Worm (Caenorhabditis elegans) whole organism, L2 larva: Measurements from ENCODE around the gene F19G12.4.

Source experiments
- C34F6.9 ChIP-seq: fragments of 150-350 bp; optimal IDR thresholded peaks from 2 replicates; lab custom pipeline; 2014; ENCODE audit warnings: missing biosample characterization, missing genetic modification characterization
- F13H6.1 ChIP-seq: sonication (generic microtip); optimal IDR thresholded peaks from 2 replicates; lab custom pipeline; 2016; ENCODE audit warnings: missing genetic modification characterization, missing compliant biosample characterization
- R02D3.7 ChIP-seq: fragments of 150-350 bp; optimal IDR thresholded peaks from 2 replicates; lab custom pipeline; 2014; ENCODE audit warnings: missing biosample characterization, missing genetic modification characterization
- aly-2 ChIP-seq: fragments of 150-350 bp; optimal IDR thresholded peaks from 2 replicates; lab custom pipeline; 2014; ENCODE audit warnings: missing biosample characterization, missing genetic modification characterization
- ama-1 ChIP-seq: fragments of 150-350 bp; optimal IDR thresholded peaks from 2 replicates; lab custom pipeline; 2018; ENCODE audit warnings: inconsistent platforms
- ceh-16 ChIP-seq: fragments of 150-350 bp; optimal IDR thresholded peaks from 2 replicates; lab custom pipeline; 2014; ENCODE audit warnings: missing biosample characterization, missing genetic modification characterization
- ceh-82 ChIP-seq: fragments of 150-350 bp; optimal IDR thresholded peaks from 2 replicates; lab custom pipeline; 2014; ENCODE audit warnings: missing biosample characterization, missing genetic modification characterization
- crh-2 ChIP-seq: sonication (generic microtip); optimal IDR thresholded peaks from 2 replicates; lab custom pipeline; 2017; ENCODE audit warnings: missing biosample characterization, missing genetic modification characterization
- dmd-4 ChIP-seq: sonication (generic microtip); optimal IDR thresholded peaks from 2 replicates; lab custom pipeline; 2017; ENCODE audit warnings: missing biosample characterization, missing genetic modification characterization
- elt-1 ChIP-seq: fragments of 150-350 bp; optimal IDR thresholded peaks from 2 replicates; lab custom pipeline; 2014; ENCODE audit warnings: missing biosample characterization, missing genetic modification characterization
- fos-1 ChIP-seq: fragments of 150-350 bp; optimal IDR thresholded peaks from 2 replicates; lab custom pipeline; 2014; ENCODE audit warnings: missing biosample characterization, missing genetic modification characterization
- gmeb-1 ChIP-seq: fragments of 150-350 bp; optimal IDR thresholded peaks from 2 replicates; lab custom pipeline; 2014; ENCODE audit warnings: missing biosample characterization, missing genetic modification characterization
- lin-13 ChIP-seq: fragments of 150-350 bp; optimal IDR thresholded peaks from 2 replicates; lab custom pipeline; 2014; ENCODE audit warnings: missing biosample characterization, missing genetic modification reagents, missing genetic modification characterization
- lin-39 ChIP-seq: fragments of 150-350 bp; optimal IDR thresholded peaks from 2 replicates; lab custom pipeline; 2014; ENCODE audit warnings: missing biosample characterization, missing genetic modification reagents, missing genetic modification characterization
- mbf-1 ChIP-seq: sonication (generic microtip); optimal IDR thresholded peaks from 2 replicates; lab custom pipeline; 2017; ENCODE audit warnings: missing biosample characterization, missing genetic modification characterization
- nhr-10 ChIP-seq: sonication (generic microtip); optimal IDR thresholded peaks from 2 replicates; lab custom pipeline; 2017; ENCODE audit warnings: missing biosample characterization, missing genetic modification characterization
- nhr-11 ChIP-seq: fragments of 150-350 bp; optimal IDR thresholded peaks from 2 replicates; lab custom pipeline; 2014; ENCODE audit warnings: missing biosample characterization, missing genetic modification characterization
- nhr-129 ChIP-seq: fragments of 150-350 bp; optimal IDR thresholded peaks from 2 replicates; lab custom pipeline; 2014; ENCODE audit warnings: missing biosample characterization, missing genetic modification characterization
- nhr-21 ChIP-seq: fragments of 150-350 bp; optimal IDR thresholded peaks from 2 replicates; lab custom pipeline; 2014; ENCODE audit warnings: missing biosample characterization, missing genetic modification characterization
- nhr-23 ChIP-seq: fragments of 150-350 bp; optimal IDR thresholded peaks from 2 replicates; lab custom pipeline; 2014; ENCODE audit warnings: missing biosample characterization, missing genetic modification reagents, missing genetic modification characterization
- nhr-237 ChIP-seq: fragments of 150-350 bp; optimal IDR thresholded peaks from 2 replicates; lab custom pipeline; 2014; ENCODE audit warnings: missing biosample characterization, missing genetic modification characterization
- nhr-25 ChIP-seq: fragments of 150-350 bp; sonication (generic microtip); optimal IDR thresholded peaks from 3 replicates; lab custom pipeline; 2014; ENCODE audit warnings: missing biosample characterization, missing genetic modification characterization
- nhr-77 ChIP-seq: fragments of 150-350 bp; optimal IDR thresholded peaks from 2 replicates; lab custom pipeline; 2014; ENCODE audit warnings: missing biosample characterization, missing genetic modification characterization
- skn-1 ChIP-seq: sonication (generic microtip); optimal IDR thresholded peaks from 2 replicates; lab custom pipeline; 2017; ENCODE audit warnings: missing biosample characterization, missing genetic modification characterization
- sma-3 ChIP-seq: sonication (generic microtip); optimal IDR thresholded peaks from 2 replicates; lab custom pipeline; 2016; ENCODE audit warnings: missing genetic modification reagents, missing genetic modification characterization, missing compliant biosample characterization
- sma-9 ChIP-seq, 2 experiments: fragments of 150-350 bp in 1 of 2; sonication (generic microtip) in 1 of 2; optimal IDR thresholded peaks; 2 replicates each; lab custom pipeline; 2014 to 2016; ENCODE audit warnings: missing genetic modification characterization in 2 of 2, mild to moderate bottlenecking in 1 of 2, missing biosample characterization in 1 of 2, missing compliant biosample characterization in 1 of 2, missing genetic modification reagents in 1 of 2, moderate library complexity in 1 of 2
- snpc-4 ChIP-seq: fragments of 150-350 bp; optimal IDR thresholded peaks from 2 replicates; lab custom pipeline; 2014; ENCODE audit warnings: missing biosample characterization, missing genetic modification characterization
- unc-39 ChIP-seq: fragments of 150-350 bp; optimal IDR thresholded peaks from 2 replicates; lab custom pipeline; 2014; ENCODE audit warnings: missing biosample characterization, missing genetic modification characterization
- unc-55 ChIP-seq: fragments of 150-350 bp; sonication (generic microtip); optimal IDR thresholded peaks from 3 replicates; lab custom pipeline; 2014; ENCODE audit warnings: missing biosample characterization, missing genetic modification reagents, missing genetic modification characterization
- unc-62 ChIP-seq: fragments of 150-350 bp; optimal IDR thresholded peaks from 2 replicates; lab custom pipeline; 2014; ENCODE audit warnings: missing biosample characterization, missing genetic modification reagents, missing genetic modification characterization
- zag-1 ChIP-seq: fragments of 150-350 bp; optimal IDR thresholded peaks from 2 replicates; lab custom pipeline; 2014; ENCODE audit warnings: missing biosample characterization, missing genetic modification characterization
- ztf-1 ChIP-seq: fragments of 200-800 bp; sonication (Bioruptor generic); conservative IDR thresholded peaks from 2 replicates; pipeline ENCODE4 v1.3.6; 2022; ENCODE audit warnings: missing genetic modification characterization, missing compliant biosample characterization
- ztf-11 ChIP-seq: sonication (generic microtip); optimal IDR thresholded peaks from 2 replicates; lab custom pipeline; 2017; ENCODE audit warnings: missing biosample characterization, missing genetic modification characterization
- ztf-4 ChIP-seq: fragments of 150-350 bp; optimal IDR thresholded peaks from 2 replicates; lab custom pipeline; 2014; ENCODE audit warnings: missing biosample characterization, missing genetic modification characterization

F19G12.4 gene

ce11 chrX:1381565-1381964 is 35.5 kb upstream of the F19G12.4 start, which contains the start of gene F56C3.10:
Gene F56C3.10 (minus strand): TSS chrX:1381665.
- TF ChIP-seq lin-13 (no peak), nhr-21 (tag; lab: Kevin White, UChicago) (no peak), F13H6.1 (tag; lab: Kevin White, UChicago) (no peak), aly-2 (no peak), crh-2 (tag; lab: Kevin White, UChicago) (no peak), zag-1 (tag; lab: Kevin White, UChicago) (no peak), sma-9 (GFP tag; optimal IDR thresholded peaks at IDR 0.05; lab: Kevin White, UChicago) (no peak), sma-9 (tag; optimal IDR thresholded peaks at IDR 0.05; lab: Kevin White, UChicago) (no peak), lin-39 (tag; lab: Kevin White, UChicago) (no peak), snpc-4 (no peak), dmd-4 (tag; lab: Kevin White, UChicago) (no peak), fos-1 (no peak), nhr-237 (tag; lab: Kevin White, UChicago) (no peak), nhr-77 (no peak), gmeb-1 (tag; lab: Kevin White, UChicago) (no peak)

ce11 chrX:1383546-1383945 is 33.6 kb upstream of the F19G12.4 start:
- TF ChIP-seq ama-1 (no peak), nhr-237 (tag; lab: Kevin White, UChicago) (no peak), F13H6.1 (tag; lab: Kevin White, UChicago) (no peak), dmd-4 (tag; lab: Kevin White, UChicago) (no peak), ztf-4 (tag; lab: Kevin White, UChicago) (no peak), R02D3.7 (tag; lab: Kevin White, UChicago) (no peak), ceh-16 (tag; lab: Kevin White, UChicago) (no peak), elt-1 (tag; lab: Kevin White, UChicago) (no peak), ztf-11 (tag; lab: Kevin White, UChicago) (no peak), unc-62 (no peak), unc-39 (no peak), nhr-129 (tag; lab: Kevin White, UChicago) (no peak), nhr-10 (tag; lab: Kevin White, UChicago) (no peak), crh-2 (tag; lab: Kevin White, UChicago) (no peak), lin-13 (no peak), ztf-1 (GFP tag; lab: Robert Waterston, UW) (no peak)

ce11 chrX:1384538-1384937 is 32.6 kb upstream of the F19G12.4 start, which contains the start of gene F56C3.8:
Gene F56C3.8 (minus strand): TSS chrX:1384638.
- no peak for TF ChIP-seq nhr-237 (tag; lab: Kevin White, UChicago)
- TF ChIP-seq nhr-21 (tag; lab: Kevin White, UChicago), result no peak
- no peak for TF ChIP-seq nhr-23 (tag; lab: Kevin White, UChicago)
- no peak for TF ChIP-seq F13H6.1 (tag; lab: Kevin White, UChicago)
- no peak for TF ChIP-seq unc-55 (GFP tag; lab: Kevin White, UChicago)
- TF ChIP-seq nhr-11 (tag; lab: Kevin White, UChicago), result no peak
- TF ChIP-seq gmeb-1 (tag; lab: Kevin White, UChicago), result no peak
- TF ChIP-seq ama-1, result no peak
- TF ChIP-seq sma-3, result no peak

- no peak for TF ChIP-seq C34F6.9 (tag; lab: Kevin White, UChicago)
- no peak for TF ChIP-seq nhr-25
- no peak for TF ChIP-seq nhr-23 (tag; lab: Kevin White, UChicago)
- no peak for TF ChIP-seq zag-1 (tag; lab: Kevin White, UChicago)
- TF ChIP-seq ceh-82 (tag; lab: Kevin White, UChicago), result no peak
- no peak for TF ChIP-seq unc-39
- no peak for TF ChIP-seq ztf-11 (tag; lab: Kevin White, UChicago)
- TF ChIP-seq mbf-1 (tag; lab: Kevin White, UChicago), result no peak
- no peak for TF ChIP-seq fos-1
- no peak for TF ChIP-seq dmd-4 (tag; lab: Kevin White, UChicago)
- TF ChIP-seq skn-1 (tag; lab: Kevin White, UChicago), result no peak
- no peak for TF ChIP-seq nhr-21 (tag; lab: Kevin White, UChicago)
- no peak for TF ChIP-seq aly-2
- TF ChIP-seq elt-1 (tag; lab: Kevin White, UChicago), result no peak
These were observed 30.2 kb upstream of the F19G12.4 start, which contains the start of gene F56C3.1 for ce11 chrX:1386893-1387367. Gene F56C3.1 (plus strand): TSS chrX:1387317.
